Fruit fly (Drosophila melanogaster): ENCODE results near the gene sws.
A peak's percentile ranks its signal among the peaks of the same experiment; 100 is the strongest.

- TF ChIP-seq cnc (optimal IDR thresholded peaks at IDR 0.05): no peak
- TF ChIP-seq Clk (GFP tag; optimal IDR thresholded peaks at IDR 0.05): peak; percentile 71
- peak; percentile 86 for TF ChIP-seq CG7045 (GFP tag; optimal IDR thresholded peaks at IDR 0.05)
- TF ChIP-seq CG1620 (GFP tag; optimal IDR thresholded peaks at IDR 0.05): peak; percentile 79
- TF ChIP-seq toe (GFP tag; optimal IDR thresholded peaks at IDR 0.05): peak; percentile 60
Observed at dm6 chrX:7937588-7938481, 30.2 kb downstream of the sws start.
